Worm (Caenorhabditis elegans): Measurements from ENCODE around the gene srg-22.
"Not testable (repeated sequence)": the region's sequence is repeated elsewhere in the genome, so short reads cannot be mapped to it uniquely, and the experiment has no call there.

Gene srg-22

ce11 chrII:3129007-3129406, 35.8 kb upstream of the srg-22 start, which contains the start of gene chil-24:
Gene chil-24, plus strand, starts transcription at chrII:3129162.
- TF ChIP-seq cebp-1 (GFP tag; IDR thresholded peaks at IDR 0.05) (no peak), cebp-1 (tag; optimal IDR thresholded peaks at IDR 0.05) (peak; percentile 78), attf-5 (GFP tag; optimal IDR thresholded peaks at IDR 0.05) (peak; percentile 35), F23B12.7 (tag; optimal IDR thresholded peaks at IDR 0.05; ENCODE audit: insufficient read depth) (no peak), hmg-1.2 (GFP tag; IDR thresholded peaks at IDR 0.05) (peak; percentile 96)

DNA sequence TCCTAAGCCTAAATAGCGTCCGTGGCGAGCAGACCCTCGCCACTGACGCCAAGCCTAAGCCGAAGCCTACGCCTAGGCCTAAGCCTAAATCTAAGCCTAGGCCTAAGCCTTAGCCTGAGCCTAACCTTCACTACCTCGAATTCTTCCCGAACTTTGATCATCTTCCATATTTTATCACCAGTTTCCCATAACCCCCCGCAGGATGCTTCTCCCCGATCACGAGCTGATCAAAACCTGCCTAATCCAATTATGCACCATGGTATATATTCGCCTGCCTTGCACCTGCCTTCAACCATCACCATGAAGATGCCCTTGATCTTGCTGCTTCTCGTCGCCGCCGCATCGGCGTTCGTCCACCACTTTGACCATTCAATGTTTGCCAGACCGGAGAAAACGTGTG, 33.5 kb upstream of the srg-22 start, which contains the start of gene ins-31:
Gene ins-31 (plus strand): TSS at position 301 of the 400 bp plus-strand sequence.
- not testable (repeated sequence) for TF ChIP-seq tbp1 (GFP tag; optimal IDR thresholded peaks at IDR 0.05); ceh-79 (tag; optimal IDR thresholded peaks at IDR 0.05); ztf-28 (GFP tag; IDR thresholded peaks at IDR 0.05)

DNA sequence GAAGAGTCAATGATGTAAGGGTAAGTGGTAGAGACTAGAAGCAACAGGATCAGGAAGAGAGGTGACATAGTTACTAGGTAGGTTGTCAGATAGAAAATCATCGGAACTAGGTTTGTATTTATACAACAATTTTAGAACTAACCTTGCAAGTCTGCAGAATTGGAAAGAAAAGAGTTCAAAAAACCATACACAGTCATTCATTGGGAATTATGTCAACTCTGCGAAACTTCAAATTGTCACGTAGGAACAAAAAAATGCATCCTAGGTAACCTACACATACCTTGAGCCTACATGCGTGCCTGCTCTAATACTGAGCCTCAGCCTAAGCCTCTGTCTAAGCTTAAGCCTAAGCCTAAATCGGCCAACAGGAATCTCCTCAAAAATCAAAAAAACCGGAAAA, 33.1 kb upstream of the srg-22 start, which contains the start of gene ins-19:
Gene ins-19 (minus strand): TSS at position 101 of the 400 bp plus-strand sequence.
- TF ChIP-seq nhr-90 (tag; optimal IDR thresholded peaks at IDR 0.05) (no peak), mcd-1 (GFP tag; IDR thresholded peaks at IDR 0.05) (no peak), athp-1 (tag; optimal IDR thresholded peaks at IDR 0.05) (no peak), Y95B8A.8 (GFP tag; IDR thresholded peaks at IDR 0.05) (no peak), D2030.7 (GFP tag; IDR thresholded peaks at IDR 0.05) (no peak), lin-26 (GFP tag; IDR thresholded peaks at IDR 0.05) (no peak), hlh-12 (tag; optimal IDR thresholded peaks at IDR 0.05) (no peak), dpff-1 (tag; optimal IDR thresholded peaks at IDR 0.05) (no peak), B0019.2 (GFP tag; conservative IDR thresholded peaks at IDR 0.05) (no peak), sdz-38 (tag; optimal IDR thresholded peaks at IDR 0.05) (no peak), bed-2 (GFP tag; IDR thresholded peaks at IDR 0.05) (no peak), F23B12.7 (tag; optimal IDR thresholded peaks at IDR 0.05; ENCODE audit: insufficient read depth) (no peak), rpc-1 (optimal IDR thresholded peaks at IDR 0.05) (no peak), rpc-1 (tag; optimal IDR thresholded peaks at IDR 0.05) (no peak), lsl-1 (GFP tag; optimal IDR thresholded peaks at IDR 0.05) (no peak), attf-3 (GFP tag; conservative IDR thresholded peaks at IDR 0.05) (no peak), B0336.3 (GFP tag; IDR thresholded peaks at IDR 0.05) (no peak)

DNA sequence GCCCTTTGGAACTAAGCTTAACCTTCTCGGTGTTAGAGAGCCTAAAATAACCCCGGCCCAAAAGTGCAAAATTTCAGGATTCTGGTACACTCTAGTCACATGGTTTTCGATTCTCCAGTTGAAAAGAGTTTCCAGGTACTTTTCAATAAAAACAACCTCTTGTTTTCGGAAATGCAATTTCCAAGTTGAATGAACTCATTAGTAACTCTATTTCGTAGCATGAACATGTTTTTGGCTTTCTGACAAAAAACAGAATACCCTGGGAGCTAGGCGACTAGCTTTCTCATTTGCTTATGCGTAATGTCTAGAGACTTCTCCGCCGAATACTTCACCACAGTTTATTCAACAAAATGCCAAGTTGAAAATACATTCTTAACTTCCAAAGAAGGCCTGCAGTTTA, 30.0 kb upstream of the srg-22 start, which contains the start of gene srh-71:
Gene srh-71 (plus strand): TSS at position 301 of the 400 bp plus-strand sequence.
- no peak for TF ChIP-seq ztf-3 (GFP tag; optimal IDR thresholded peaks at IDR 0.05)
- no peak for TF ChIP-seq ama-1 (optimal IDR thresholded peaks at IDR 0.05)
- TF ChIP-seq ama-1 (GFP tag; optimal IDR thresholded peaks at IDR 0.05): no peak
- TF ChIP-seq hlh-12 (tag; optimal IDR thresholded peaks at IDR 0.05): no peak
- no peak for TF ChIP-seq ekl-4 (GFP tag; IDR thresholded peaks at IDR 0.05)
- TF ChIP-seq D2030.7 (GFP tag; IDR thresholded peaks at IDR 0.05): no peak
- TF ChIP-seq ztf-26 (tag; optimal IDR thresholded peaks at IDR 0.05): no peak
- TF ChIP-seq F52B5.7 (tag; optimal IDR thresholded peaks at IDR 0.05): no peak
- no peak for TF ChIP-seq unc-62 (GFP tag; optimal IDR thresholded peaks at IDR 0.05)
- TF ChIP-seq F10E7.11 (tag; optimal IDR thresholded peaks at IDR 0.05): no peak
- TF ChIP-seq madf-10 (tag; optimal IDR thresholded peaks at IDR 0.05): no peak

- TF ChIP-seq hmg-1.2 (GFP tag; IDR thresholded peaks at IDR 0.05) (peak; percentile 84; the same call in 1 of the 2 replicates), ceh-27 (GFP tag; optimal IDR thresholded peaks at IDR 0.05) (no peak), tlf-1 (GFP tag; optimal IDR thresholded peaks at IDR 0.05) (no peak), attf-5 (GFP tag; optimal IDR thresholded peaks at IDR 0.05) (peak; percentile 83), attf-3 (GFP tag; conservative IDR thresholded peaks at IDR 0.05) (no peak)
Measured at ce11 chrII:3118907-3119382, 25.7 kb upstream of the srg-22 start, which contains the start of gene T10D4.6. Gene T10D4.6, plus strand, starts transcription at chrII:3119332.
